Fruit fly (Drosophila melanogaster): ENCODE measurements around the gene Atg101.
A peak's percentile ranks its signal among the peaks of the same experiment; 100 is the strongest.

The Atg101 gene

DNA sequence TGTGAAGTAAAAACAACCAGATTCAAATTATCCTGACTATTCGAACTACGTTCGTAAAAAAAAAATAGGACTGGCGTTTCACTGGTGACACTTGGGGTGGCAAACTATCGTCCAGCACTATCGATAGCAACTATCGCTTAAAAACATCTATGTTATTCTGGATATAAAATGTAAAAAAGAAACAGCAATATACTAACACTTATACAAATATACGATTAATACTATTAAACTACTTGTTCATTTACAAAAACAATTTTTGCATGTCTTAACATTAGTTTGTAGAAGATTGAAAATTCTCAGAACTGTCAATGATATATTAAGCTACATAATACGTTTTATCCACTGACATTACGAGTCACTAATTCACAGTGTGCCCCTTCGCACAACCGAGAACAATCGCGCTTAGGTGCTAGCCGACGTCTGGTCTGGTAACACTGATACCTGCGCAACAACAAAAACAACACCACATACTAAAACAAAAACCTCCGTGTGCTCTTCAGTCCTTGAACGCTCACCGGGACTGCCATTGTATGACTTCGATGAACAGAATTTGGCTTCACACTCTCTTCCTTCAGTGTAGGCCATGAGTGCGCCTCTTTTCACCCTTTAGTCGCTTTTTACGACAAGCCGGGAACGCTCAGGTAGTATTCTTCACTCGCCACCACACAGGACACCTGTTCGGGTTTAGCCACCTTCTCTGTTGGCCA, 7.9 kb upstream of the Atg101 start, which contains the start of gene CG18259 (continued):
- TF ChIP-seq CG17829 (tag; optimal IDR thresholded peaks at IDR 0.05) (peak; percentile 17), knrl (GFP tag; IDR thresholded peaks at IDR 0.05; ENCODE audit: partially characterized antibody) (peak; percentile 94), Bteb2 (GFP tag; optimal IDR thresholded peaks at IDR 0.05) (no peak), CG9932 (GFP tag; IDR thresholded peaks at IDR 0.05) (peak; percentile 43), CG42726 (GFP tag; IDR thresholded peaks at IDR 0.05; ENCODE audit: partially characterized antibody) (peak; percentile 54), chm (GFP tag; IDR thresholded peaks at IDR 0.05) (no peak), CG17359 (tag; optimal IDR thresholded peaks at IDR 0.05) (no peak), CG12236 (GFP tag; optimal IDR thresholded peaks at IDR 0.05) (no peak), CG17802 (tag; optimal IDR thresholded peaks at IDR 0.05) (peak; percentile 66), seq (GFP tag; IDR thresholded peaks at IDR 0.05) (no peak), mld (GFP tag; IDR thresholded peaks at IDR 0.05; ENCODE audit: partially characterized antibody) (no peak), fd102C (GFP tag; optimal IDR thresholded peaks at IDR 0.05) (no peak), CG6272 (GFP tag; IDR thresholded peaks at IDR 0.05) (no peak), CG13287 (GFP tag; IDR thresholded peaks at IDR 0.05; ENCODE audit: partially characterized antibody) (peak; percentile 79), fu2 (GFP tag; optimal IDR thresholded peaks at IDR 0.05) (peak; percentile 6), Ptx1 (GFP tag; IDR thresholded peaks at IDR 0.05) (no peak), Bgb (GFP tag; IDR thresholded peaks at IDR 0.05; ENCODE audit: partially characterized antibody) (peak; percentile 77), sd (tag; optimal IDR thresholded peaks at IDR 0.05) (no peak), Side (GFP tag; optimal IDR thresholded peaks at IDR 0.05) (no peak), sqz (GFP tag; optimal IDR thresholded peaks at IDR 0.05) (peak; percentile 59), CG3838 (GFP tag; optimal IDR thresholded peaks at IDR 0.05) (no peak), CG3281 (GFP tag; optimal IDR thresholded peaks at IDR 0.05) (no peak), sens (GFP tag) (peak; percentile 60), CG10147 (GFP tag; optimal IDR thresholded peaks at IDR 0.05) (no peak), CG13123 (GFP tag; optimal IDR thresholded peaks at IDR 0.05) (no peak), D19B (GFP tag; optimal IDR thresholded peaks at IDR 0.05) (no peak), Ets65A (GFP tag) (no peak), CG6765 (GFP tag; optimal IDR thresholded peaks at IDR 0.05) (no peak), CG4730 (GFP tag; IDR thresholded peaks at IDR 0.05) (no peak), lola (GFP tag; optimal IDR thresholded peaks at IDR 0.05) (peak in 2 of 3 experiments; percentile 16 to 85), sim (GFP tag; IDR thresholded peaks at IDR 0.05) (no peak), CG18764 (GFP tag; optimal IDR thresholded peaks at IDR 0.05) (no peak), jigr1 (GFP tag; IDR thresholded peaks at IDR 0.05) (no peak), rib (GFP tag; IDR thresholded peaks at IDR 0.05) (no peak), CG1603 (tag; optimal IDR thresholded peaks at IDR 0.05) (peak; percentile 32), gem (tag; optimal IDR thresholded peaks at IDR 0.05) (peak; percentile 29), CG15073 (GFP tag; optimal IDR thresholded peaks at IDR 0.05) (no peak), HLH54F (GFP tag; optimal IDR thresholded peaks at IDR 0.05) (no peak), hkb (optimal IDR thresholded peaks at IDR 0.05) (peak; percentile 12), hkb (GFP tag; IDR thresholded peaks at IDR 0.05) (no peak), CG2129 (GFP tag; IDR thresholded peaks at IDR 0.05; ENCODE audit: partially characterized antibody) (peak; percentile 65), CG32767 (GFP tag; IDR thresholded peaks at IDR 0.05) (no peak), CG8765 (GFP tag; IDR thresholded peaks at IDR 0.05) (no peak), CG1792 (GFP tag; optimal IDR thresholded peaks at IDR 0.05) (no peak), yki (optimal IDR thresholded peaks at IDR 0.05) (no peak), CG1529 (GFP tag; optimal IDR thresholded peaks at IDR 0.05) (no peak), Mad (GFP tag; optimal IDR thresholded peaks at IDR 0.05) (no peak), dan (GFP tag; IDR thresholded peaks at IDR 0.05) (no peak), tio (GFP tag; optimal IDR thresholded peaks at IDR 0.05) (no peak), CG13894 (tag; optimal IDR thresholded peaks at IDR 0.05) (no peak), crc (GFP tag; optimal IDR thresholded peaks at IDR 0.05) (no peak)
